Fruit fly (Drosophila melanogaster) whole organism, prepupa: ENCODE data around the gene Cftr.

ENCODE experiments used
- CG10631 ChIP-seq: fragments of 200-800 bp; sonication (Bioruptor generic); optimal IDR thresholded peaks from 2 replicates; lab custom pipeline; 2016; ENCODE audit warnings: missing biosample characterization, missing genetic modification characterization
- CG11294 ChIP-seq: fragments of 200-800 bp; sonication (Bioruptor generic); IDR thresholded peaks from 2 replicates; pipeline ENCODE4 v1.3.6; 2022; ENCODE audit warnings: missing biosample characterization, missing genetic modification characterization
- CG8632 ChIP-seq: fragments of 200-800 bp; sonication (Bioruptor generic); optimal IDR thresholded peaks from 3 replicates; lab custom pipeline; 2016; ENCODE audit warnings: missing biosample characterization, missing genetic modification characterization
- dsx ChIP-seq: fragments of 200-800 bp; optimal IDR thresholded peaks from 3 replicates; lab custom pipeline; 2019; ENCODE audit warnings: missing biosample characterization, mild to moderate bottlenecking, missing genetic modification characterization, moderate library complexity; ENCODE audit not compliant: poor library complexity, severe bottlenecking
- net ChIP-seq: fragments of 200-800 bp; sonication (Bioruptor generic); optimal IDR thresholded peaks from 3 replicates; lab custom pipeline; 2016; ENCODE audit warnings: missing biosample characterization, missing genetic modification characterization

- no peak for TF ChIP-seq net (GFP tag; lab: Kevin White, UChicago)
- no peak for TF ChIP-seq dsx (GFP tag; lab: Kevin White, UChicago)
- no peak for TF ChIP-seq CG11294 (GFP tag; lab: Robert Waterston, UW)
- no peak for TF ChIP-seq CG10631
- TF ChIP-seq CG8632, result no peak
These were observed 23.2 kb upstream of the Cftr start for dm6 chr3R:24566756-24567426.
